Fruit fly (Drosophila melanogaster): ENCODE results near the gene CG14626.

CG14626 gene

dm6 chrX:1197862-1198261, 13.3 kb downstream of the CG14626 start:
- TF ChIP-seq CTCF (optimal IDR thresholded peaks at IDR 0.05) (no peak), CG8478 (optimal IDR thresholded peaks at IDR 0.05) (no peak)

DNA sequence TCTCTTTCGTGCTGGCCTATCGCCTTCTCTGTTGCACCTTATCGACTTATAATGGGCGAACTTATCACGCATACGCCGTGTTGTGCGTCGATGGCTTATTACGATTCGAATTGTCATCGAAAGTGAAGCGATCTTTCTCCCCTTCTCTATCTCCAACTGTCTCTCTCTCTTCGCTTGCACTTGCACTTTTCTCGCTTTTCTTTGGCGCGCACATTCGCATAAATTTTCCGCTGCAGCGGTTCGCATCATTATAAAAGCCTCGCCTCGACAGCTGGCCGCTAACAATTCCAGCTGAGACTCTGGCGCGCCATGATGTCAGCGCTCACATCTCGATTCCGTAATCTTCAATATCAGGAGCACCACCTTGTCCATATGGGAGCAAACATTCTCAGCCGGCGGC, 14.7 kb downstream of the CG14626 start, which contains the start of gene CG14625:
TSS of gene CG14625 (plus strand) at position 301 of the 400 bp plus-strand sequence.
- TF ChIP-seq CG8478 (optimal IDR thresholded peaks at IDR 0.05) (no peak), CTCF (optimal IDR thresholded peaks at IDR 0.05) (no peak)

DNA sequence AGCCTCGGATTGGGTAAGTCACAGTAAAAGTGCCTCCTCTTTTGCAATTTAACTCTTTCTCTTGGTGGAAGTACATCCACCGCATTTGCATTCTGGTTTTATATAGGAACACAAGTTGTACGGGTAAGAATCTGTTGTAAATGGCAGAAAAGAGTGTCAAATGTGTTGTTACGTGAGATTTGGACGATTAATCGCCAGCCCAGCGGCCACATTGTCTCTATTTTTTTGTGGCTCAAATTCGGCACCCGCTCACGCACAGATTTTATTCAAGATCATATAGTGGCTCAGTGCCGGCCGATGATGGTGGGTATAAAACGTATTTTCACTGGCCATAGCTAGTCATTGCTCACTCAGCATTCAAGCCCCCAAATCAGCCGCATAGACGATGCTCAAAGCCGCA, 18.9 kb downstream of the CG14626 start, which contains the start of gene CG11381:
TSS of gene CG11381 (plus strand) at position 301 of the 400 bp plus-strand sequence.
- TF ChIP-seq CTCF (optimal IDR thresholded peaks at IDR 0.05) (no peak), CG8478 (optimal IDR thresholded peaks at IDR 0.05) (no peak)

DNA sequence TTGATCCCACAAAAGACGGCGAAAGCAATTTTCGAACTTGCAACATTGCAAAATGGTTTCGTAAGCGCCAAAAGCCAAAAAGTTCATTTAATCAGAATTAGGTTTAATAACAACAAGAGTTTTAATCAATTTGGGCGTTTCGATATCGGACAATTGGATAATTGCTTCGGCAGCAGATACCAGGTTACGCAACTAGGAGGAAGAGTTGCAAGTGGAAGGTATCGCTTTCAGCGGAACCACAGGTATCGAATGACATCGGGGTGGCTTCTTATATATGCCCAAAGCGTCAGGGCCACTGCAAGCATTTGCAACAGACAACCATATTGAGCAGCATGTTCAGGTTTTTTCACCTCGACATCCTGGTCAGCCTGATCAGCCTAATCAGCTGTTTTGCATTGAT, 21.9 kb downstream of the CG14626 start, which contains the start of gene CG14624:
TSS of gene CG14624 (plus strand) at position 301 of the 400 bp plus-strand sequence.
- TF ChIP-seq CTCF (optimal IDR thresholded peaks at IDR 0.05) (no peak), CG8478 (optimal IDR thresholded peaks at IDR 0.05) (no peak)

DNA sequence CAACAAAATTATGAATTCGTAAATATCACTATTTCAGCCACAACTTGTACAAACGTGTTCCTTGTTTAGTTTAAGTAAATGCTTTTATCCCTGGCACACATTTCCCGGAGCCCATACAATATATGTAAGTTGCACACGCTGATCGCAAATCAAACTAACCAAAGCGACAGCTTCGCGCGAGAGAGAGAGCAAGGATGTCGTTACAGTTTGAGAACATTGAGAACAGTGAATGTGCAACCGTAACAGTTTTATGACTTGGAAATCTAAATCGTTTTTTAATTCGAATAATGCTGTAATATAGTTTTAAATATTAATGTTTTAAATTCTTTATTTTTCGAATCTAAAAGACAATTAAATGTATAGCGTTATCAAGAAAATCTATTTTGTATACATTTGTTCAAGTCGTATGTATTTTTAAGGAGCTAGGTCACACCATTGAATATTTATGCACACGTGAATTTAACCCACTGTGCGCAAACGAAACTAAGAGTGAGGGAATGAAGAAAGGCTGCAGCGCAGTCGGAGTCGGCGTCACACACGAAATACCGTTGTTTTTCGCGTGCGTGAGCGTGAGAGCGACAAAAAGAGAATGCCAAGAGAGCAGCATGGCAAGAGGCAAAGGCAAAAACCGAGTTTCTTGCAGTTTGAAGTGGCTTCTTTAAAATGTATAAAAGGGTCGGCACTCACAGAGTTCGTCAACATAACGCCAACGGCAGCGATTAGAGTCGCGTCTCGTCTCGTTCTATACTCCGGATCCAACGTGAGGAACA, 24.9 kb downstream of the CG14626 start, which contains the start of gene CG11382:
TSS of gene CG11382 (plus strand) at position 720 of the 770 bp plus-strand sequence.
- TF ChIP-seq CG8478 (optimal IDR thresholded peaks at IDR 0.05) (no peak), CTCF (optimal IDR thresholded peaks at IDR 0.05) (no peak)

DNA sequence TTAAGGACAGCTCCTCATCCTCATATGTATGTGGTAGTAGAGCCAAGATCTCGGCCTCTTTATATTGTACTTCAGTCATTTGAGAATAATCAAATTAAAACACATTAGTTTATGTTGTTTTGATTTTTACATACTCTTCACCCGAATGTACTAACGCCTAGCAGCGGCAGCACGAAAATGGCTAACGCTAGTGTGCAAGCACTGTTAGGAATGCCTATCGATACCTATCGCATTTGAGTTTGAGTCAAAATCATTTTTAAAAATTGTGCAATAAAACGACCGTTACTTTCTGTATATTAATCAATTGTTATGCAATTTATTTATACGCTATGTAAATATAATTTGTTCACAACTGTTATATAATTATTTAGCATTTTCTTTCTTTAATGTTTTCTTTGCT, 30.4 kb downstream of the CG14626 start, which contains the start of gene CG11398:
TSS of gene CG11398 (minus strand) at position 157 of the 400 bp plus-strand sequence.
- peak; percentile 28 to 32 for TF ChIP-seq CTCF (optimal IDR thresholded peaks at IDR 0.05)
- TF ChIP-seq CG8478 (optimal IDR thresholded peaks at IDR 0.05), result no peak

DNA sequence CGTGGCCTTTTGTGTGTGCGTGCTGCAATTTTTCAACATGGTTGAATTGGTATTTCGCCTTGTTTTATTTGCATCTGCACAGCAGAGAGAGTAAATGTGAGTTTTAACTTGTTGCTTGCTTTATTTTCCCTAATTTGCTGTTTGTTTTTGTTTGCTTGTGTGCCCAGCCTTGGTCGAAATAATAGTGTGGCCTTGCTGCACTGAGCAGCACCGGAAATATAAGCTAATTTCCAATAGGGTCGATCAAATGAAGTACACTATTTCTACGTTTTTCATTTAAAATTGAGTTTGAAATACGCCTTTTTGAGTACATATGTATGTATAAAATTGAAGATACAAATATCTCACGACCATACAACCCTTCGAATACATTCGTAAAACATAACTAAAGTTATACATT, 32.1 kb downstream of the CG14626 start:
- no peak for TF ChIP-seq CTCF (optimal IDR thresholded peaks at IDR 0.05)
- TF ChIP-seq CG8478 (optimal IDR thresholded peaks at IDR 0.05), result no peak

dm6 chrX:1225859-1226258, 41.3 kb downstream of the CG14626 start:
- TF ChIP-seq CTCF (optimal IDR thresholded peaks at IDR 0.05), result no peak
- TF ChIP-seq CG8478 (optimal IDR thresholded peaks at IDR 0.05), result no peak

DNA sequence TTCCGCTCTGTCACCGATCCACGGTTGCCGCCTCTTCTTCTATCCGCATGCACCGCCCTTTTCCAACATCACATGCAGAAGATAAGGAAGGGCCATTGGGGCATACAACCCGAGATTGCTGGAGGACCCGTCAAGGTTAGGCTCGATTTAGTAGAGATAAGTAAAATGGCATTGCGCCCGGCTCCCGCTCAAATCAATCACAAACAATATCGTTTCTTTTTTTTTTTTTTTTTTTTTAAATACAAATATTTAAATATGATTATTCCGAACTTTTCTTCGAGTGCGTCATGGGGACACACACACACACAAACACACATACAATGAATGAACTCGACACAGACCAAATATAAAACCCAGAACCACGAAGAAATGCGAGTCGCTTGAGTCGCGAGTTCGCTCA, 44.5 kb downstream of the CG14626 start:
- TF ChIP-seq CTCF (optimal IDR thresholded peaks at IDR 0.05) (no peak), CG8478 (optimal IDR thresholded peaks at IDR 0.05) (no peak)

DNA sequence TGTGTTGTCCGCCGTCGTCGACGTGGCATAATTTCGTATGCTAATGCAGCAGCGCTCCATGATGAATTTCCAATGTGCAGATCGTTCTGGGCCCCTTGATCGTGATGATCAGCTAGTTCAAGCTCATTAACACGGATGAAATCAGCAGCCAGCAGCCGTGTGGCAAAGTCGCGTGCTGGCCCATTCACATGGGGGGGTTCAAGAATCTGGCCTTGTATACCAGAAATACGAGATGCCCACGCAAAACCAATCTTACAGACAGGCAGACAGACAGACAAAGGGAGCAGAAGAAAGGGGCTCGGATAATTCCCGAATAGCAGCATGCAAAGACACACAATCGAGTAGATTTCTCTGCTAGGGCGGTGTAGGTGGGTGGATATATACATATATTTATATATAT, 45.0 kb downstream of the CG14626 start:
- no peak for TF ChIP-seq CG8478 (optimal IDR thresholded peaks at IDR 0.05)
- no peak for TF ChIP-seq CTCF (optimal IDR thresholded peaks at IDR 0.05)

DNA sequence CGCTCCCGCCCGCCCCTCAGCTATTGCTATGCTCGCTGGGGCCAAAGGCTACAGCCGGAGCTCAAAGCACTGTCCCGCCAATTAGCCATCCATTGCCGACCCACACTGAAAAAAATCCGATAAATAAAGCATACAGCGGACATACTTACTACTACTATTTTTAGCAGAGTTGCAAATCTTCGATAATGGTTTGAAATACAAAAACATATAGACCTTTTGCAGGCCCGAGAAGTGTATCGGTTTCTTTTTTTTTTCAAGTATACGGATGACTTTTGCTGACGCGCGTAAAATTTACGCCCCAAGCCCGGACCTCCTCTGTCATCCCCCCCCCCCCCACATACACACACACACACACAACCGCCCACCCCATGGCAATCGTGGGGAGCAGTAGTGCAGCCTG, 47.1 kb downstream of the CG14626 start:
- TF ChIP-seq CG8478 (optimal IDR thresholded peaks at IDR 0.05), result no peak
- TF ChIP-seq CTCF (optimal IDR thresholded peaks at IDR 0.05), result no peak

- TF ChIP-seq CG8478 (optimal IDR thresholded peaks at IDR 0.05), result no peak
- TF ChIP-seq CTCF (optimal IDR thresholded peaks at IDR 0.05), result no peak
These were observed 48.1 kb downstream of the CG14626 start for dm6 chrX:1232533-1233212.

- TF ChIP-seq CTCF (optimal IDR thresholded peaks at IDR 0.05), result no peak
- TF ChIP-seq CG8478 (optimal IDR thresholded peaks at IDR 0.05), result no peak
These were observed 49.4 kb downstream of the CG14626 start for dm6 chrX:1233989-1234388.

DNA sequence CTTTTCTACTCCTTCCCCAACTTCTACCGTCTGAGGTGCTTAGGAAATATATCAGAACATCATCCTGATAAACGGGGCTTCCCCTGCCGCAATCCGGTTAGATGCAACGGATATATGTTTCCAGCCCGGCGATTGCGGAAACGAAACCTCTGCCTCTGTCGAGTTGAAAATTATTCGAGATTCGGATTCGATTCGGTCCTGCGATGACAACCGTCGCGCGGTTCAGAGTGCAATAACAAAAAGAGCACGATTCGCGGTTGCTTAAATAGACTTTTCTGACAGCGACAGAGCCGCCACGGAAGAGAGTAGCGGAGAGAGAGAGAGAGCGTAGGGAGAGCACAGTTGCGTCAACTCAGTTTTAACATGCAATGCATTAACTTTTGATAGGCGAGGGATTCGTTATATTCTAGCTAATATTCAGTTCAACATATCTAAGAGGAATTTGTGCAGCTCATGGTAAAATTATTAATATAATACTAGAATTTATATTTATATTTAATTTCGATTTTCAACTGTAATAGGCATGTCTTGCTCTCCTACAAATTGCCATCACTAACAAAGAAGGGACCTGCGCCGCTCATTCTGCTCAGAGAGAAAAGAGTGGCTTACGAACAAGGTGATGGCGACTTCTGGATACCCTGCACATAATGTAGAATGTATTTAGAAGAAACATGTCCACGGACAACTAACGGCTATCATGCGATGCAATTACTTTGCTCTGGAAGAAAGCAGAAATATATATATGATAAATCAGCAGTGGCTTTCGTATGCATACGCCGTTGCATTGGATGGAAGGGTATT, 50.4 kb downstream of the CG14626 start:
- TF ChIP-seq CTCF (optimal IDR thresholded peaks at IDR 0.05) (no peak), CG8478 (optimal IDR thresholded peaks at IDR 0.05) (no peak)

- TF ChIP-seq CTCF (optimal IDR thresholded peaks at IDR 0.05) (no peak), CG8478 (optimal IDR thresholded peaks at IDR 0.05) (no peak)
These were observed 51.0 kb downstream of the CG14626 start for dm6 chrX:1235618-1236006.

Data from S2 (cell line).